Worm (Caenorhabditis elegans) whole organism, L1 larva: Measurements from ENCODE around the gene daf-15.

Source experiments
- C16A3.4 ChIP-seq: fragments of 150-350 bp; optimal IDR thresholded peaks from 2 replicates; lab custom pipeline; 2014; ENCODE audit warnings: missing biosample characterization, missing genetic modification characterization
- ces-1 ChIP-seq: fragments of 150-350 bp; optimal IDR thresholded peaks from 2 replicates; lab custom pipeline; 2014; ENCODE audit warnings: missing biosample characterization, missing genetic modification reagents, missing genetic modification characterization
- elt-2 ChIP-seq: sonication (generic microtip); optimal IDR thresholded peaks from 2 replicates; lab custom pipeline; 2016; ENCODE audit warnings: missing genetic modification characterization, mild to moderate bottlenecking, inconsistent platforms, missing compliant biosample characterization, missing genetic modification reagents
- fos-1 ChIP-seq: fragments of 150-350 bp; optimal IDR thresholded peaks from 2 replicates; lab custom pipeline; 2014; ENCODE audit warnings: missing biosample characterization, missing genetic modification characterization
- isw-1 ChIP-seq: fragments of 200-800 bp; sonication (Bioruptor generic); IDR thresholded peaks from 2 replicates; pipeline ENCODE4 v1.3.6; 2022; ENCODE audit warnings: missing genetic modification characterization, missing compliant biosample characterization
- lin-35 ChIP-seq, 2 experiments: fragments of 150-350 bp; optimal IDR thresholded peaks; 2 replicates each; lab custom pipeline; 2014; ENCODE audit warnings: missing biosample characterization in 2 of 2, missing genetic modification characterization in 2 of 2, missing genetic modification reagents in 2 of 2
- lir-3 ChIP-seq: sonication (generic microtip); optimal IDR thresholded peaks from 2 replicates; lab custom pipeline; 2016; ENCODE audit warnings: mild to moderate bottlenecking, missing genetic modification characterization, moderate library complexity, missing compliant biosample characterization; ENCODE audit not compliant: poor library complexity
- mdl-1 ChIP-seq, 2 experiments: fragments of 150-350 bp; optimal IDR thresholded peaks; 2 replicates each; lab custom pipeline; 2014 to 2017; ENCODE audit warnings: missing biosample characterization in 2 of 2, missing genetic modification characterization in 2 of 2, inconsistent platforms in 1 of 2
- nhr-11 ChIP-seq: fragments of 150-350 bp; optimal IDR thresholded peaks from 2 replicates; lab custom pipeline; 2014; ENCODE audit warnings: missing biosample characterization, missing genetic modification characterization
- nhr-76 ChIP-seq: sonication (generic microtip); optimal IDR thresholded peaks from 2 replicates; lab custom pipeline; 2017; ENCODE audit warnings: missing biosample characterization, missing genetic modification characterization
- rnt-1 ChIP-seq: sonication (generic microtip); optimal IDR thresholded peaks from 2 replicates; lab custom pipeline; 2016; ENCODE audit warnings: mild to moderate bottlenecking, missing genetic modification characterization, moderate library complexity, missing compliant biosample characterization
- unc-30 ChIP-seq: sonication (generic microtip); optimal IDR thresholded peaks from 2 replicates; lab custom pipeline; 2017; ENCODE audit warnings: missing biosample characterization, missing genetic modification characterization
- zag-1 ChIP-seq: fragments of 150-350 bp; optimal IDR thresholded peaks from 2 replicates; lab custom pipeline; 2014; ENCODE audit warnings: missing biosample characterization, missing genetic modification characterization

DNA sequence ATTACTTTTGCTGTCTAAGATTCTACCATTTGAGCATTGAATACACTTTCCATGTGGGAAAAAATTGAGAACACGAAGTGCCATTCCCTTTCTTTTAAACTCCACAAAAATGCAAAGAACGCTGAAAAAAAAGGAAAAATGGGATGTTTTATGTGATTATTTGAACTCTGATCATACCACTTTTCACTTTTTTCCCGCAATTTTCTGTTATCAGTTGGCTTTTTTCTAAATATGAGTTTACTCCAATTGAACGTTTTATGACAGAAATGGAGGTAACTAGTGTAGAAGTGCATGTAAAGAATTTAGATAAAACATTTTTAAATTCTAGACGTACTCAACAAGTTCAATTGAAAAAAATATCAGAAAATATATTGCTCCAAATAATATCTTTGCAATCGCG is 55.4 kb downstream of the daf-15 start:
- no peak for TF ChIP-seq unc-30 (tag; lab: Kevin White, UChicago)
- no peak for TF ChIP-seq mdl-1 (tag; optimal IDR thresholded peaks at IDR 0.05; lab: Kevin White, UChicago)
- no peak for TF ChIP-seq lir-3
- no peak for TF ChIP-seq nhr-76
- no peak for TF ChIP-seq ces-1
- no peak for TF ChIP-seq C16A3.4 (tag; lab: Kevin White, UChicago)
- TF ChIP-seq zag-1 (tag; lab: Kevin White, UChicago), result no peak
- TF ChIP-seq isw-1 (GFP tag; lab: Robert Waterston, UW), result no peak
- TF ChIP-seq nhr-11 (tag; lab: Kevin White, UChicago), result no peak
- no peak for TF ChIP-seq fos-1 (tag; lab: Kevin White, UChicago)
- no peak for TF ChIP-seq rnt-1 (tag; lab: Kevin White, UChicago)
- TF ChIP-seq elt-2, result no peak
- TF ChIP-seq lin-35 (GFP tag; optimal IDR thresholded peaks at IDR 0.05; lab: Kevin White, UChicago), result no peak
